Worm (Caenorhabditis elegans) whole organism, L2 larva: ENCODE data around the gene abi-1.
A peak's percentile ranks its signal among the peaks of the same experiment; 100 is the strongest.

Source experiments
- C34F6.9 ChIP-seq: fragments of 150-350 bp; optimal IDR thresholded peaks from 2 replicates; lab custom pipeline; 2014; ENCODE audit warnings: missing biosample characterization, missing genetic modification characterization
- F13H6.1 ChIP-seq: sonication (generic microtip); optimal IDR thresholded peaks from 2 replicates; lab custom pipeline; 2016; ENCODE audit warnings: missing genetic modification characterization, missing compliant biosample characterization
- R02D3.7 ChIP-seq: fragments of 150-350 bp; optimal IDR thresholded peaks from 2 replicates; lab custom pipeline; 2014; ENCODE audit warnings: missing biosample characterization, missing genetic modification characterization
- alr-1 ChIP-seq: fragments of 150-350 bp; optimal IDR thresholded peaks from 2 replicates; lab custom pipeline; 2014; ENCODE audit warnings: missing biosample characterization, missing genetic modification characterization
- aly-2 ChIP-seq: fragments of 150-350 bp; optimal IDR thresholded peaks from 2 replicates; lab custom pipeline; 2014; ENCODE audit warnings: missing biosample characterization, missing genetic modification characterization
- ama-1 ChIP-seq: fragments of 150-350 bp; optimal IDR thresholded peaks from 2 replicates; lab custom pipeline; 2018; ENCODE audit warnings: inconsistent platforms
- blmp-1 ChIP-seq: sonication (generic microtip); optimal IDR thresholded peaks from 2 replicates; lab custom pipeline; 2017; ENCODE audit warnings: missing genetic modification characterization, mild to moderate bottlenecking, missing compliant biosample characterization, antibody characterized with exemption, moderate library complexity; ENCODE audit not compliant: insufficient read depth
- ceh-16 ChIP-seq: fragments of 150-350 bp; optimal IDR thresholded peaks from 2 replicates; lab custom pipeline; 2014; ENCODE audit warnings: missing biosample characterization, missing genetic modification characterization
- ceh-82 ChIP-seq: fragments of 150-350 bp; optimal IDR thresholded peaks from 2 replicates; lab custom pipeline; 2014; ENCODE audit warnings: missing biosample characterization, missing genetic modification characterization
- crh-2 ChIP-seq: sonication (generic microtip); optimal IDR thresholded peaks from 2 replicates; lab custom pipeline; 2017; ENCODE audit warnings: missing biosample characterization, missing genetic modification characterization
- dmd-4 ChIP-seq: sonication (generic microtip); optimal IDR thresholded peaks from 2 replicates; lab custom pipeline; 2017; ENCODE audit warnings: missing biosample characterization, missing genetic modification characterization
- egl-27 ChIP-seq: sonication (generic microtip); optimal IDR thresholded peaks from 3 replicates; lab custom pipeline; 2017; ENCODE audit warnings: missing biosample characterization, missing genetic modification reagents, missing genetic modification characterization
- elt-1 ChIP-seq: fragments of 150-350 bp; optimal IDR thresholded peaks from 2 replicates; lab custom pipeline; 2014; ENCODE audit warnings: missing biosample characterization, missing genetic modification characterization
- elt-3 ChIP-seq: sonication (generic microtip); optimal IDR thresholded peaks from 2 replicates; lab custom pipeline; 2017; ENCODE audit warnings: missing biosample characterization, missing genetic modification characterization
- gmeb-1 ChIP-seq: fragments of 150-350 bp; optimal IDR thresholded peaks from 2 replicates; lab custom pipeline; 2014; ENCODE audit warnings: missing biosample characterization, missing genetic modification characterization
- lin-11 ChIP-seq: fragments of 150-350 bp; sonication (generic microtip); optimal IDR thresholded peaks from 2 replicates; lab custom pipeline; 2014; ENCODE audit warnings: missing biosample characterization, missing genetic modification characterization, inconsistent platforms, mixed read lengths
- lin-39 ChIP-seq: fragments of 150-350 bp; optimal IDR thresholded peaks from 2 replicates; lab custom pipeline; 2014; ENCODE audit warnings: missing biosample characterization, missing genetic modification reagents, missing genetic modification characterization
- mab-5 ChIP-seq: fragments of 150-350 bp; optimal IDR thresholded peaks from 2 replicates; lab custom pipeline; 2014; ENCODE audit warnings: missing biosample characterization, missing genetic modification characterization
- mbf-1 ChIP-seq: sonication (generic microtip); optimal IDR thresholded peaks from 2 replicates; lab custom pipeline; 2017; ENCODE audit warnings: missing biosample characterization, missing genetic modification characterization
- mdl-1 ChIP-seq, 2 experiments: fragments of 150-350 bp in 1 of 2; sonication (generic microtip) in 1 of 2; optimal IDR thresholded peaks; 2 replicates each; lab custom pipeline; 2017; ENCODE audit warnings: missing biosample characterization in 2 of 2, missing genetic modification characterization in 2 of 2
- nhr-10 ChIP-seq: sonication (generic microtip); optimal IDR thresholded peaks from 2 replicates; lab custom pipeline; 2017; ENCODE audit warnings: missing biosample characterization, missing genetic modification characterization
- nhr-12 ChIP-seq: fragments of 150-350 bp; optimal IDR thresholded peaks from 2 replicates; lab custom pipeline; 2014; ENCODE audit warnings: missing biosample characterization, missing genetic modification characterization
- nhr-23 ChIP-seq: fragments of 150-350 bp; optimal IDR thresholded peaks from 2 replicates; lab custom pipeline; 2014; ENCODE audit warnings: missing biosample characterization, missing genetic modification reagents, missing genetic modification characterization
- nhr-237 ChIP-seq: fragments of 150-350 bp; optimal IDR thresholded peaks from 2 replicates; lab custom pipeline; 2014; ENCODE audit warnings: missing biosample characterization, missing genetic modification characterization
- nhr-6 ChIP-seq: fragments of 150-350 bp; optimal IDR thresholded peaks from 2 replicates; lab custom pipeline; 2014; ENCODE audit warnings: missing biosample characterization, missing genetic modification characterization
- nhr-77 ChIP-seq: fragments of 150-350 bp; optimal IDR thresholded peaks from 2 replicates; lab custom pipeline; 2014; ENCODE audit warnings: missing biosample characterization, missing genetic modification characterization
- peb-1 ChIP-seq: fragments of 150-350 bp; optimal IDR thresholded peaks from 2 replicates; lab custom pipeline; 2014; ENCODE audit warnings: missing biosample characterization, missing genetic modification characterization
- skn-1 ChIP-seq: sonication (generic microtip); optimal IDR thresholded peaks from 2 replicates; lab custom pipeline; 2017; ENCODE audit warnings: missing biosample characterization, missing genetic modification characterization
- sma-9 ChIP-seq, 2 experiments: fragments of 150-350 bp in 1 of 2; sonication (generic microtip) in 1 of 2; optimal IDR thresholded peaks; 2 replicates each; lab custom pipeline; 2014 to 2016; ENCODE audit warnings: missing genetic modification characterization in 2 of 2, mild to moderate bottlenecking in 1 of 2, missing biosample characterization in 1 of 2, missing compliant biosample characterization in 1 of 2, missing genetic modification reagents in 1 of 2, moderate library complexity in 1 of 2
- snpc-4 ChIP-seq: fragments of 150-350 bp; optimal IDR thresholded peaks from 2 replicates; lab custom pipeline; 2014; ENCODE audit warnings: missing biosample characterization, missing genetic modification characterization
- unc-55 ChIP-seq: fragments of 150-350 bp; sonication (generic microtip); optimal IDR thresholded peaks from 3 replicates; lab custom pipeline; 2014; ENCODE audit warnings: missing biosample characterization, missing genetic modification reagents, missing genetic modification characterization
- ztf-1 ChIP-seq: fragments of 200-800 bp; sonication (Bioruptor generic); conservative IDR thresholded peaks from 2 replicates; pipeline ENCODE4 v1.3.6; 2022; ENCODE audit warnings: missing genetic modification characterization, missing compliant biosample characterization
- ztf-4 ChIP-seq: fragments of 150-350 bp; optimal IDR thresholded peaks from 2 replicates; lab custom pipeline; 2014; ENCODE audit warnings: missing biosample characterization, missing genetic modification characterization

Gene abi-1

DNA sequence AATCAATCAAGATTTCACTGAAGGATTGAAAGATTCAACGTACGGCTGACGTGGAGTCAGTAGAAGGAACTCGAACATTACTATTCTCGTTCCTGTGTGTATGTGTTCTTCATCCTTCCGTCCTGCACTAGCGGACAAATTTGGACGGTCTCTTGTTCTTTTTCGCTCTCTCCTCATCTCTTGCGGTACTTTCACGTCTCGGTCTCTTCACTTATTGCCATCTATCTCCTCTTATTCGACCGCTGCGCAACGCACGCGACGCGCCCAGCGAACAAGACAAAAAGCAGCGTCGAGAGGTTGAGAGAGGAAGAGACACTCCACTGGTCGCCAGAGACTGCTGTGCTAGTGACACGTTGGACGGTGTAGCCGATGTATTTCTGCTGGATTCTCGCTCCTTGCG lies 22.9 kb upstream of the abi-1 start (continued):
- TF ChIP-seq dmd-4 (tag; lab: Kevin White, UChicago) = no peak
- peak; percentile 63 to 68 for TF ChIP-seq mdl-1 (tag; optimal IDR thresholded peaks at IDR 0.05; lab: Kevin White, UChicago)
- peak; percentile 26 for TF ChIP-seq snpc-4
- no peak for TF ChIP-seq nhr-10
- TF ChIP-seq F13H6.1 (tag; lab: Kevin White, UChicago) = peak; percentile 75
- TF ChIP-seq mbf-1 (tag; lab: Kevin White, UChicago) = no peak
- TF ChIP-seq unc-55 (GFP tag; lab: Kevin White, UChicago) = peak; percentile 83
- TF ChIP-seq, all 48 proteins: peak for 19

DNA sequence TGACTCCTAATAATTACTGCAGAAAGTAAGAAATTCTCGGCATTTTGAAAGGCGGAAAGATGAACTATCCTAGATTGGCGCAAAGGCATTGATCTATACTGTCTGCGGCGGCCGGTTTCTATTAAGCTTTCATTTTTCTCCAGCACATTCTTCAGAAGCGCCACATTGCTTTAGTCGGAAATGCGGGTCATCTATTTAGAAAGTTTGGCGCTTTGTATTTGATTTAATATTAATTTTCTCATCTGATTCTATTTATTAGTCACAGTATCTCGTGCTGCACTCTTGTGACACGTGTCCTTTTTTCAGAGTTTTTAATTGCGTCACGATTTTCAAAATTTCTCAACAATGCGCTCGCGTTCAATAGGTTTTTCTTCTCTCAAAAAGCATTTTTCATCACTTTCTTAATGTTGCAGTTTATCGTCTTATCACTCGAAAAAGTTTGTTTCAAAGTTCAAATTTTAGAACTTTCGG lies 22.5 kb upstream of the abi-1 start:
- TF ChIP-seq nhr-77 (tag; lab: Kevin White, UChicago) (no peak), sma-9 (GFP tag; optimal IDR thresholded peaks at IDR 0.05; lab: Kevin White, UChicago) (peak; percentile 2), sma-9 (tag; optimal IDR thresholded peaks at IDR 0.05; lab: Kevin White, UChicago) (no peak), mbf-1 (tag; lab: Kevin White, UChicago) (no peak), alr-1 (tag; lab: Kevin White, UChicago) (no peak), nhr-6 (tag; lab: Kevin White, UChicago) (peak; percentile 16), nhr-23 (tag; lab: Kevin White, UChicago) (no peak), ceh-82 (tag; lab: Kevin White, UChicago) (no peak), egl-27 (tag; lab: Kevin White, UChicago) (no peak)

DNA sequence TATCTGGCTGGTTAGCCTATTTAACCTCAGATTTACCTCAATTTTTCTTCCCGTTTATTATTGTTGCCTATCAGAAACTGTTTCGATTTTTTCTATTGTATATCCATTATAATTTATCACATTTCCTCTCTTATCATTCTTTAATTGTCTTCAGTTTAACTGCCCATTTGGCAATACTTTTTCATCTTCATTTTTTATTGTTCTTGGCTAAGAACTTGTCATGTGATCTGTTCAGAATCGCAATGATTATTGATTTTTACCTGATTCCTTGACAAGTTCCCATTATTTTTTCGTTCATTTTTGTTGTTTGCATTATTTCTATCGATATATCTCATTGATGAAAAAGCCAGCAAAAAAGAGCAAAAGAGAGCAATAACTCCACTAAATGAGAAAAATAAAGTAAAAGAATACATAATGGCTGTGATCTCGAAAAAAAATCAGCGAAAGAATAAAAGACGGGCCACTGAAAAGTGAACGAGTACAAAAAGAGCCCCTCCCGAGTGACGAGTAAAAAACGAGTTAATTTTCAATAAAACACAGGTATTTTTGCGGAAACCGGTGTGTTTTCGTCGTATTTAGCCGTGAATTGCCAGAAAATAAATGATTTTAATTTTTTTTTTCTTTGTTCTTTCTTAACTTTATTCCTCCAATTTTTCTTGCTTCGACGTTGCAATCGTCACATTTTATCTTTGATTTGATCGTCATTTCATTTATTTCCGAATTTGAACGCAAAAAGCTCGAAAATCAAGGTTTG lies 21.9 kb upstream of the abi-1 start, which contains the start of gene arf-1:
arf-1 (plus strand) TSS at position 657 of the 754 bp plus-strand sequence.
- TF ChIP-seq nhr-77 (tag; lab: Kevin White, UChicago) (no peak), skn-1 (tag; lab: Kevin White, UChicago) (no peak), R02D3.7 (tag; lab: Kevin White, UChicago) (no peak), mdl-1 (tag; optimal IDR thresholded peaks at IDR 0.05; lab: Kevin White, UChicago) (no peak), ztf-4 (tag; lab: Kevin White, UChicago) (no peak), aly-2 (tag; lab: Kevin White, UChicago) (no peak), elt-3 (tag; lab: Kevin White, UChicago) (no peak), snpc-4 (no peak), mab-5 (tag; lab: Kevin White, UChicago) (no peak), crh-2 (tag; lab: Kevin White, UChicago) (no peak), ztf-1 (no peak), nhr-237 (tag; lab: Kevin White, UChicago) (no peak)
- TF ChIP-seq, all 48 proteins: peak for 0

DNA sequence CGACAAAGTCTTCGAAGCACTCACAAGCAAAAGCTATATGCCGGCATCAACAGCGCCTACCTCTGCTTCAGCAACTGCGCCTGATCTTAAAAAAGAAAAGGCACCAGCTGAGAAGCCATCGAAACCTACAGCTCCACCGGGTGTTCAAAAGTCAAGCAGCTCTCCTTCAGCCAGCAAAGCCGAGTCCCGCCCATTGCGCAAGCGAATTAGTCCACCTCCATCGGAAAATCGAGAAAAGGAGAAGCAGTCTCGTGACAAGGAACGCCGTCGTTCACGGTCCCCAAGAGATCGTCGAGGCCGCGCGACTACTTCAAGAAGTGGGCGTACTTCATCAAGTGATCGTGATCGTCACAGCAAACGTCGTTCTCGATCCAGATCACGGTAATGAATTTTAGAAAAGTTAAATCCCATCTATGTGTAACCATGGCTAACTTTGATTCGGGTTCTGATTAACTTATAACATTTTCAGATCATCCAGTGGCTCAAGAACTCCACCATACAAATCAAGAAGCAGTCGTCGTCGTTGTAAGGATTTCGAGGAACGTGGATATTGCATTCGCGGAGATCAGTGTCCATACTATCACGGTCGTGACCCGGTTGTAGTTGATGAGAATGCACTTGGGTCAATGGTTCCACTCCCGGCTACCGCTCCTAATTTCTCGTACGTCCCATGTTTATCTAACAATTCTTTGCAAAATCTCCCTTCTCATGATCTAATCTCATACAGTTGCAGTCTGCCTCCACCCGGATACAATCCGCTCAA lies 19.5 kb upstream of the abi-1 start:
- TF ChIP-seq mdl-1 (tag; optimal IDR thresholded peaks at IDR 0.05; lab: Kevin White, UChicago) = no peak
- TF ChIP-seq nhr-6 (tag; lab: Kevin White, UChicago) = no peak
- TF ChIP-seq peb-1 (tag; lab: Kevin White, UChicago) = no peak
- no peak for TF ChIP-seq elt-3 (tag; lab: Kevin White, UChicago)
- TF ChIP-seq elt-1 (tag; lab: Kevin White, UChicago) = no peak
- TF ChIP-seq nhr-10 = no peak
- no peak for TF ChIP-seq gmeb-1 (tag; lab: Kevin White, UChicago)
- no peak for TF ChIP-seq ceh-82 (tag; lab: Kevin White, UChicago)
- no peak for TF ChIP-seq blmp-1 (tag; lab: Kevin White, UChicago)
- TF ChIP-seq ceh-16 (tag; lab: Kevin White, UChicago) = no peak
- no peak for TF ChIP-seq C34F6.9
- no peak for TF ChIP-seq lin-39 (tag; lab: Kevin White, UChicago)
- TF ChIP-seq mab-5 (tag; lab: Kevin White, UChicago) = no peak
- TF ChIP-seq lin-11 (tag; lab: Kevin White, UChicago) = no peak
- TF ChIP-seq nhr-23 (tag; lab: Kevin White, UChicago) = no peak
- TF ChIP-seq nhr-12 (tag; lab: Kevin White, UChicago) = no peak
- no peak for TF ChIP-seq ama-1 (lab: Kevin White, UChicago)
